Worm (Caenorhabditis elegans) whole organism, L4 larva: ENCODE data around the gene dsl-3.
A peak's percentile ranks its signal among the peaks of the same experiment; 100 is the strongest.

Experiments
- D1046.2 ChIP-seq: fragments of 200-800 bp; sonication (Bioruptor generic); IDR thresholded peaks from 2 replicates; pipeline ENCODE4 v1.3.6; 2022; ENCODE audit warnings: missing genetic modification characterization, missing compliant biosample characterization
- F26F4.8 ChIP-seq: fragments of 200-800 bp; sonication (Bioruptor generic); conservative IDR thresholded peaks from 2 replicates; pipeline ENCODE4 v1.3.6; 2022; ENCODE audit warnings: missing genetic modification characterization, missing compliant biosample characterization
- F37D6.2 ChIP-seq: sonication (generic microtip); optimal IDR thresholded peaks from 2 replicates; lab custom pipeline; 2016; ENCODE audit warnings: mild to moderate bottlenecking, missing genetic modification characterization, missing compliant biosample characterization
- R02D3.7 ChIP-seq: fragments of 150-350 bp; sonication (generic microtip); optimal IDR thresholded peaks from 3 replicates; lab custom pipeline; 2014; ENCODE audit warnings: missing biosample characterization, missing genetic modification characterization
- T26A8.4 ChIP-seq: fragments of 200-800 bp; sonication (Bioruptor generic); IDR thresholded peaks from 2 replicates; pipeline ENCODE4 v1.3.6; 2022; ENCODE audit warnings: missing genetic modification characterization, missing compliant biosample characterization
- Y105C5A.15 ChIP-seq: fragments of 200-800 bp; sonication (Bioruptor generic); IDR thresholded peaks from 2 replicates; pipeline ENCODE4 v1.3.6; 2022; ENCODE audit warnings: missing genetic modification characterization, missing compliant biosample characterization
- Y75B8A.6 ChIP-seq: fragments of 200-800 bp; sonication (Bioruptor generic); IDR thresholded peaks from 2 replicates; pipeline ENCODE4 v1.3.6; 2022; ENCODE audit warnings: missing genetic modification reagents, missing genetic modification characterization, missing compliant biosample characterization
- ZK546.5 ChIP-seq, 2 experiments: sonication (generic microtip); optimal IDR thresholded peaks; 2 replicates each; lab custom pipeline; 2017; ENCODE audit warnings: missing biosample characterization in 2 of 2, missing genetic modification characterization in 2 of 2
- aha-1 ChIP-seq: fragments of 150-350 bp; peaks from one replicate; lab custom pipeline; 2014; ENCODE audit warnings: missing biosample characterization, missing genetic modification characterization
- arid-1 ChIP-seq: fragments of 200-800 bp; sonication (Bioruptor generic); conservative IDR thresholded peaks from 2 replicates; pipeline ENCODE4 v1.3.6; 2022; ENCODE audit warnings: missing genetic modification reagents, missing genetic modification characterization, missing compliant biosample characterization
- ceh-28 ChIP-seq: fragments of 150-350 bp; optimal IDR thresholded peaks from 2 replicates; lab custom pipeline; 2014; ENCODE audit warnings: missing biosample characterization, missing genetic modification reagents, missing genetic modification characterization
- ceh-32 ChIP-seq: sonication (generic microtip); optimal IDR thresholded peaks from 2 replicates; lab custom pipeline; 2016; ENCODE audit warnings: mild to moderate bottlenecking, missing genetic modification characterization, missing compliant biosample characterization; ENCODE audit not compliant: poor library complexity
- ces-1 ChIP-seq: fragments of 150-350 bp; sonication (generic microtip); optimal IDR thresholded peaks from 4 replicates; lab custom pipeline; 2014; ENCODE audit warnings: missing biosample characterization, missing genetic modification reagents, missing genetic modification characterization
- ctbp-1 ChIP-seq: fragments of 200-800 bp; sonication (Bioruptor generic); IDR thresholded peaks from 2 replicates; pipeline ENCODE4 v1.3.6; 2022; ENCODE audit warnings: missing genetic modification reagents, missing genetic modification characterization, missing compliant biosample characterization
- daf-12 ChIP-seq: fragments of 150-350 bp; optimal IDR thresholded peaks from 2 replicates; lab custom pipeline; 2014; ENCODE audit warnings: missing biosample characterization, missing genetic modification reagents, missing genetic modification characterization
- daf-19 ChIP-seq: fragments of 200-800 bp; sonication (Bioruptor generic); conservative IDR thresholded peaks from 2 replicates; pipeline ENCODE4 v1.3.6; 2022; ENCODE audit warnings: missing genetic modification characterization, missing compliant biosample characterization
- daf-8 ChIP-seq: fragments of 200-800 bp; sonication (Bioruptor generic); IDR thresholded peaks from 2 replicates; pipeline ENCODE4 v1.3.6; 2022; ENCODE audit warnings: missing genetic modification characterization, missing compliant biosample characterization
- dmd-6 ChIP-seq: fragments of 200-800 bp; sonication (Bioruptor generic); IDR thresholded peaks from 2 replicates; pipeline ENCODE4 v1.3.6; 2022; ENCODE audit warnings: missing genetic modification reagents, missing genetic modification characterization, missing compliant biosample characterization
- dmd-8 ChIP-seq: fragments of 200-800 bp; sonication (Bioruptor generic); IDR thresholded peaks from 2 replicates; pipeline ENCODE4 v1.3.6; 2022; ENCODE audit warnings: missing genetic modification characterization, missing compliant biosample characterization
- dpl-1 ChIP-seq: fragments of 150-350 bp; optimal IDR thresholded peaks from 2 replicates; lab custom pipeline; 2014; ENCODE audit warnings: missing biosample characterization, missing genetic modification reagents, missing genetic modification characterization
- duxl-1 ChIP-seq: sonication (generic microtip); optimal IDR thresholded peaks from 2 replicates; lab custom pipeline; 2016; ENCODE audit warnings: mild to moderate bottlenecking, missing genetic modification characterization, moderate library complexity, missing compliant biosample characterization; ENCODE audit not compliant: poor library complexity
- dve-1 ChIP-seq: sonication (generic microtip); optimal IDR thresholded peaks from 2 replicates; lab custom pipeline; 2017; ENCODE audit warnings: antibody characterized with exemption, mild to moderate bottlenecking, missing genetic modification characterization, missing compliant biosample characterization; ENCODE audit not compliant: insufficient read depth
- egl-43 ChIP-seq: fragments of 200-800 bp; sonication (Bioruptor generic); IDR thresholded peaks from 2 replicates; pipeline ENCODE4 v1.3.6; 2022; ENCODE audit warnings: missing genetic modification reagents, missing genetic modification characterization, missing compliant biosample characterization
- fkh-10 ChIP-seq: fragments of 150-350 bp; optimal IDR thresholded peaks from 2 replicates; lab custom pipeline; 2014; ENCODE audit warnings: missing biosample characterization, missing genetic modification reagents, missing genetic modification characterization
- fos-1 ChIP-seq: fragments of 150-350 bp; optimal IDR thresholded peaks from 2 replicates; lab custom pipeline; 2014; ENCODE audit warnings: missing biosample characterization, missing genetic modification characterization
- hif-1 ChIP-seq, 2 experiments: sonication (generic microtip); optimal IDR thresholded peaks; 2 replicates each; lab custom pipeline; 2016 to 2017; ENCODE audit warnings: missing compliant biosample characterization in 2 of 2, missing genetic modification characterization in 2 of 2, missing genetic modification reagents in 2 of 2, missing genotype in 2 of 2, mild to moderate bottlenecking in 1 of 2
- hlh-11 ChIP-seq: fragments of 200-800 bp; sonication (Bioruptor generic); optimal IDR thresholded peaks from 2 replicates; lab custom pipeline; 2018; ENCODE audit warnings: mild to moderate bottlenecking, missing genetic modification characterization, missing compliant biosample characterization
- hmg-1.1 ChIP-seq: fragments of 200-800 bp; sonication (Bioruptor generic); IDR thresholded peaks from 2 replicates; pipeline ENCODE4 v1.3.6; 2022; ENCODE audit warnings: missing genetic modification reagents, missing genetic modification characterization, missing compliant biosample characterization
- jun-1 ChIP-seq: fragments of 150-350 bp; optimal IDR thresholded peaks from 2 replicates; lab custom pipeline; 2014; ENCODE audit warnings: missing biosample characterization, missing genetic modification reagents, missing genetic modification characterization
- lim-7 ChIP-seq: fragments of 200-800 bp; sonication (Bioruptor generic); IDR thresholded peaks from 2 replicates; pipeline ENCODE4 v1.3.6; 2022; ENCODE audit warnings: missing genetic modification characterization, missing compliant biosample characterization
- lin-13 ChIP-seq: fragments of 150-350 bp; optimal IDR thresholded peaks from 2 replicates; lab custom pipeline; 2014; ENCODE audit warnings: missing biosample characterization, missing genetic modification reagents, missing genetic modification characterization
- lin-15B ChIP-seq: fragments of 150-350 bp; sonication (generic microtip); optimal IDR thresholded peaks from 3 replicates; lab custom pipeline; 2014; ENCODE audit warnings: missing biosample characterization, missing genetic modification characterization
- lin-29 ChIP-seq: fragments of 200-800 bp; sonication (Bioruptor generic); IDR thresholded peaks from 2 replicates; pipeline ENCODE4 v1.3.6; 2022; ENCODE audit warnings: missing genetic modification reagents, missing genetic modification characterization, missing compliant biosample characterization
- lin-39 ChIP-seq: fragments of 150-350 bp; optimal IDR thresholded peaks from 2 replicates; lab custom pipeline; 2014; ENCODE audit warnings: missing biosample characterization, missing genetic modification reagents, missing genetic modification characterization
- lsy-2 ChIP-seq, 2 experiments: fragments of 150-350 bp in 1 of 2; sonication (generic microtip) in 1 of 2; optimal IDR thresholded peaks; 2 replicates each; lab custom pipeline; 2014 to 2017; ENCODE audit warnings: missing biosample characterization in 2 of 2, missing genetic modification characterization in 2 of 2
- mdl-1 ChIP-seq, 2 experiments: fragments of 150-350 bp in 1 of 2; sonication (generic microtip) in 1 of 2; optimal IDR thresholded peaks; 2 replicates each; lab custom pipeline; 2014 to 2017; ENCODE audit warnings: missing biosample characterization in 2 of 2, missing genetic modification characterization in 2 of 2
- mes-2 ChIP-seq: sonication (generic microtip); optimal IDR thresholded peaks from 2 replicates; lab custom pipeline; 2016; ENCODE audit warnings: missing genotype, mild to moderate bottlenecking, missing genetic modification characterization, missing compliant biosample characterization; ENCODE audit not compliant: poor library complexity, severe bottlenecking
- nhr-102 ChIP-seq: sonication (generic microtip); optimal IDR thresholded peaks from 2 replicates; lab custom pipeline; 2016; ENCODE audit warnings: mild to moderate bottlenecking, missing genetic modification characterization, moderate library complexity, missing compliant biosample characterization
- nhr-25 ChIP-seq: sonication (generic microtip); optimal IDR thresholded peaks from 2 replicates; lab custom pipeline; 2017; ENCODE audit warnings: missing genetic modification characterization, mild to moderate bottlenecking, missing compliant biosample characterization, antibody characterized with exemption, moderate library complexity, borderline replicate concordance; ENCODE audit not compliant: insufficient read depth
- nhr-28 ChIP-seq: fragments of 150-350 bp; optimal IDR thresholded peaks from 2 replicates; lab custom pipeline; 2014; ENCODE audit warnings: missing biosample characterization, missing genetic modification characterization
- nhr-6 ChIP-seq: fragments of 150-350 bp; optimal IDR thresholded peaks from 2 replicates; lab custom pipeline; 2014; ENCODE audit warnings: missing biosample characterization, missing genetic modification characterization
- nhr-76 ChIP-seq: fragments of 150-350 bp; optimal IDR thresholded peaks from 2 replicates; lab custom pipeline; 2014; ENCODE audit warnings: missing biosample characterization, missing genetic modification characterization
- nhr-77 ChIP-seq: fragments of 150-350 bp; optimal IDR thresholded peaks from 2 replicates; lab custom pipeline; 2014; ENCODE audit warnings: missing biosample characterization, missing genetic modification characterization
- pha-4 ChIP-seq, 2 experiments: fragments of 150-350 bp in 1 of 2; fragments of 200-800 bp in 1 of 2; sonication (Bioruptor generic) in 1 of 2; IDR thresholded peaks in 1 of 2; optimal IDR thresholded peaks in 1 of 2; 2 replicates each; pipeline versions ENCODE4 v1.3.6 to Lab custom; 2014 to 2022; ENCODE audit warnings: missing genetic modification characterization in 2 of 2, missing genetic modification reagents in 2 of 2, missing biosample characterization in 1 of 2, missing compliant biosample characterization in 1 of 2
- php-3 ChIP-seq: fragments of 200-800 bp; sonication (Bioruptor generic); IDR thresholded peaks from 2 replicates; pipeline ENCODE4 v1.3.6; 2022; ENCODE audit warnings: missing genetic modification reagents, missing genetic modification characterization, missing compliant biosample characterization
- saeg-2 ChIP-seq: fragments of 200-800 bp; sonication (Bioruptor generic); IDR thresholded peaks from 2 replicates; pipeline ENCODE4 v1.3.6; 2022; ENCODE audit warnings: missing genetic modification reagents, missing genetic modification characterization, missing compliant biosample characterization
- skn-1 ChIP-seq: fragments of 150-350 bp; optimal IDR thresholded peaks from 2 replicates; lab custom pipeline; 2014; ENCODE audit warnings: missing biosample characterization, missing genetic modification characterization
- snpc-1.2 ChIP-seq: fragments of 200-800 bp; sonication (Bioruptor generic); IDR thresholded peaks from 2 replicates; pipeline ENCODE4 v1.3.6; 2022; ENCODE audit warnings: missing genetic modification reagents, missing genetic modification characterization, missing compliant biosample characterization
- unc-39 ChIP-seq: sonication (generic microtip); optimal IDR thresholded peaks from 2 replicates; lab custom pipeline; 2017; ENCODE audit warnings: missing biosample characterization, missing genetic modification characterization

Gene dsl-3

ce11 chrIV:1595802-1596201 lies 14.3 kb upstream of the dsl-3 start, which contains the start of gene npp-8 (continued):
- TF ChIP-seq duxl-1 (tag; lab: Kevin White, UChicago) (peak; percentile 88), dpl-1 (peak; percentile 89), nhr-25 (tag; lab: Kevin White, UChicago) (peak; percentile 67), T26A8.4 (GFP tag; lab: Robert Waterston, UW) (peak; percentile 86), Y105C5A.15 (GFP tag; lab: Robert Waterston, UW) (no peak), nhr-77 (tag; lab: Kevin White, UChicago) (peak; percentile 81), pha-4 (GFP tag; IDR thresholded peaks at IDR 0.05; lab: Robert Waterston, UW) (peak; percentile 86), pha-4 (tag; optimal IDR thresholded peaks at IDR 0.05; lab: Kevin White, UChicago) (no peak), hlh-11 (tag; lab: Kevin White, UChicago) (peak; percentile 99), egl-43 (GFP tag; lab: Robert Waterston, UW) (peak; percentile 61; the same call in 1 of the 2 replicates), R02D3.7 (no peak), F26F4.8 (GFP tag; lab: Robert Waterston, UW) (no peak), Y75B8A.6 (GFP tag; lab: Robert Waterston, UW) (no peak), ZK546.5 (tag; optimal IDR thresholded peaks at IDR 0.05; lab: Kevin White, UChicago) (no peak), jun-1 (tag; lab: Kevin White, UChicago) (no peak), nhr-6 (tag; lab: Kevin White, UChicago) (peak; percentile 56), lsy-2 (tag; optimal IDR thresholded peaks at IDR 0.05; lab: Kevin White, UChicago) (peak in 1 of 2 experiments; percentile 88), lim-7 (no peak), ceh-28 (no peak), php-3 (GFP tag; lab: Robert Waterston, UW) (peak; percentile 59), mes-2 (tag; lab: Kevin White, UChicago) (peak; percentile 97), unc-39 (tag; lab: Kevin White, UChicago) (no peak), aha-1 (tag; lab: Kevin White, UChicago) (peak; percentile 56), daf-19 (GFP tag; lab: Robert Waterston, UW) (no peak), snpc-1.2 (GFP tag; lab: Robert Waterston, UW) (peak; percentile 57; the same call in 1 of the 2 replicates), daf-12 (tag; lab: Kevin White, UChicago) (no peak), daf-8 (GFP tag; lab: Robert Waterston, UW) (no peak), lin-29 (GFP tag; lab: Robert Waterston, UW) (0 out of 2 replicates have a peak, but pooled peaks have one; percentile 58), lin-13 (GFP tag; lab: Kevin White, UChicago) (peak; percentile 91), fkh-10 (peak; percentile 71), ces-1 (GFP tag; lab: Kevin White, UChicago) (no peak), ceh-32 (no peak), dmd-8 (GFP tag; lab: Robert Waterston, UW) (no peak), nhr-76 (tag; lab: Kevin White, UChicago) (no peak), arid-1 (peak; percentile 90), fos-1 (tag; lab: Kevin White, UChicago) (no peak), lin-39 (no peak), lin-15B (tag; lab: Kevin White, UChicago) (peak; percentile 43)
- TF ChIP-seq, all 104 proteins: peak for 64

- TF ChIP-seq nhr-25 (tag; lab: Kevin White, UChicago) = no peak
- no peak for TF ChIP-seq hif-1 (tag; optimal IDR thresholded peaks at IDR 0.05; lab: Kevin White, UChicago)
- TF ChIP-seq saeg-2 = no peak
- TF ChIP-seq nhr-28 (tag; lab: Kevin White, UChicago) = no peak
- no peak for TF ChIP-seq php-3 (GFP tag; lab: Robert Waterston, UW)
- no peak for TF ChIP-seq dve-1 (tag; lab: Kevin White, UChicago)
- TF ChIP-seq ctbp-1 (GFP tag; lab: Robert Waterston, UW) = no peak
- TF ChIP-seq D1046.2 = no peak
- TF ChIP-seq mdl-1 (tag; optimal IDR thresholded peaks at IDR 0.05; lab: Kevin White, UChicago) = no peak
- TF ChIP-seq hmg-1.1 (GFP tag; lab: Robert Waterston, UW) = no peak
- no peak for TF ChIP-seq dmd-6
- no peak for TF ChIP-seq F37D6.2 (tag; lab: Kevin White, UChicago)
- no peak for TF ChIP-seq ces-1 (GFP tag; lab: Kevin White, UChicago)
- TF ChIP-seq skn-1 = no peak
- no peak for TF ChIP-seq nhr-77 (tag; lab: Kevin White, UChicago)
- TF ChIP-seq mes-2 (tag; lab: Kevin White, UChicago) = no peak
- TF ChIP-seq lin-29 (GFP tag; lab: Robert Waterston, UW) = no peak
- TF ChIP-seq nhr-102 (tag; lab: Kevin White, UChicago) = no peak
Observed at ce11 chrIV:1597018-1597417, 13.1 kb upstream of the dsl-3 start, which contains the start of gene ced-2. Gene ced-2, plus strand, starts transcription at chrIV:1597318.
